Worm (Caenorhabditis elegans): ENCODE measurements around the gene atf-2.

- TF ChIP-seq tra-4 (tag; optimal IDR thresholded peaks at IDR 0.05) (no peak), hmbx-1 (tag; optimal IDR thresholded peaks at IDR 0.05) (no peak), ama-1 (optimal IDR thresholded peaks at IDR 0.05) (no peak), ceh-36 (tag; optimal IDR thresholded peaks at IDR 0.05) (no peak), flt-1 (GFP tag; IDR thresholded peaks at IDR 0.05) (no peak), sea-1 (GFP tag; conservative IDR thresholded peaks at IDR 0.05) (no peak), tbx-37 (GFP tag; conservative IDR thresholded peaks at IDR 0.05) (no peak), B0310.2 (tag; optimal IDR thresholded peaks at IDR 0.05) (no peak), aly-1 (tag; optimal IDR thresholded peaks at IDR 0.05) (no peak), tbx-11 (GFP tag; IDR thresholded peaks at IDR 0.05) (no peak), scrt-1 (GFP tag; IDR thresholded peaks at IDR 0.05) (no peak), ets-7 (tag; optimal IDR thresholded peaks at IDR 0.05) (no peak)
These were observed 47.9 kb downstream of the atf-2 start for ce11 chrII:8799725-8800124.

Measured in whole organism, early embryonic.